Worm (Caenorhabditis elegans) whole organism, midembryonic: ENCODE measurements around the gene F58E6.4.

ENCODE experiments used
- T22C8.4 ChIP-seq: fragments of 200-800 bp; sonication (Bioruptor generic); IDR thresholded peaks from 2 replicates; pipeline ENCODE4 v1.3.6; 2022; ENCODE audit warnings: missing genetic modification characterization, missing compliant biosample characterization
- flt-1 ChIP-seq: fragments of 200-800 bp; sonication (Bioruptor generic); IDR thresholded peaks from 2 replicates; pipeline ENCODE4 v1.3.6; 2022; ENCODE audit warnings: missing genetic modification characterization, missing compliant biosample characterization
- klf-2 ChIP-seq: fragments of 200-800 bp; sonication (Bioruptor generic); conservative IDR thresholded peaks from 2 replicates; pipeline ENCODE4 v1.3.6; 2022; ENCODE audit warnings: missing genetic modification reagents, missing genetic modification characterization, missing compliant biosample characterization
- med-1 ChIP-seq: sonication (generic microtip); optimal IDR thresholded peaks from 2 replicates; lab custom pipeline; 2017; ENCODE audit warnings: missing genetic modification characterization, mild to moderate bottlenecking, missing compliant biosample characterization, antibody characterized with exemption, missing genetic modification reagents; ENCODE audit not compliant: insufficient read depth
- ztf-29 ChIP-seq: fragments of 200-800 bp; sonication (Bioruptor generic); IDR thresholded peaks from 2 replicates; pipeline ENCODE4 v1.3.6; 2022; ENCODE audit warnings: missing genetic modification reagents, missing genetic modification characterization, missing compliant biosample characterization

ce11 chrV:9786721-9787131 is 36.5 kb upstream of the F58E6.4 start, which contains the start of gene F46B6.6:
- TF ChIP-seq flt-1 (GFP tag; lab: Robert Waterston, UW) (no peak), T22C8.4 (GFP tag; lab: Robert Waterston, UW) (no peak), ztf-29 (GFP tag; lab: Robert Waterston, UW) (no peak), klf-2 (GFP tag; lab: Robert Waterston, UW) (no peak), med-1 (no peak)
